Worm (Caenorhabditis elegans) whole organism, L2 larva: ENCODE data around the gene C25E10.5.

ENCODE experiments used
- F13H6.1 ChIP-seq: sonication (generic microtip); optimal IDR thresholded peaks from 2 replicates; lab custom pipeline; 2016; ENCODE audit warnings: missing genetic modification characterization, missing compliant biosample characterization
- R02D3.7 ChIP-seq: fragments of 150-350 bp; optimal IDR thresholded peaks from 2 replicates; lab custom pipeline; 2014; ENCODE audit warnings: missing biosample characterization, missing genetic modification characterization
- Y55F3AM.14 ChIP-seq: fragments of 200-800 bp; sonication (Bioruptor generic); optimal IDR thresholded peaks from 2 replicates; lab custom pipeline; 2018; ENCODE audit warnings: mild to moderate bottlenecking, missing genetic modification characterization, missing compliant biosample characterization
- ZK546.5 ChIP-seq: sonication (generic microtip); optimal IDR thresholded peaks from 2 replicates; lab custom pipeline; 2017; ENCODE audit warnings: missing biosample characterization, missing genetic modification characterization
- alr-1 ChIP-seq: fragments of 150-350 bp; optimal IDR thresholded peaks from 2 replicates; lab custom pipeline; 2014; ENCODE audit warnings: missing biosample characterization, missing genetic modification characterization
- blmp-1 ChIP-seq: sonication (generic microtip); optimal IDR thresholded peaks from 2 replicates; lab custom pipeline; 2017; ENCODE audit warnings: missing genetic modification characterization, mild to moderate bottlenecking, missing compliant biosample characterization, antibody characterized with exemption, moderate library complexity; ENCODE audit not compliant: insufficient read depth
- ceh-16 ChIP-seq: fragments of 150-350 bp; optimal IDR thresholded peaks from 2 replicates; lab custom pipeline; 2014; ENCODE audit warnings: missing biosample characterization, missing genetic modification characterization
- crh-2 ChIP-seq: sonication (generic microtip); optimal IDR thresholded peaks from 2 replicates; lab custom pipeline; 2017; ENCODE audit warnings: missing biosample characterization, missing genetic modification characterization
- elt-1 ChIP-seq: fragments of 150-350 bp; optimal IDR thresholded peaks from 2 replicates; lab custom pipeline; 2014; ENCODE audit warnings: missing biosample characterization, missing genetic modification characterization
- fos-1 ChIP-seq: fragments of 150-350 bp; optimal IDR thresholded peaks from 2 replicates; lab custom pipeline; 2014; ENCODE audit warnings: missing biosample characterization, missing genetic modification characterization
- gmeb-1 ChIP-seq: fragments of 150-350 bp; optimal IDR thresholded peaks from 2 replicates; lab custom pipeline; 2014; ENCODE audit warnings: missing biosample characterization, missing genetic modification characterization
- lin-11 ChIP-seq: fragments of 150-350 bp; sonication (generic microtip); optimal IDR thresholded peaks from 2 replicates; lab custom pipeline; 2014; ENCODE audit warnings: missing biosample characterization, missing genetic modification characterization, inconsistent platforms, mixed read lengths
- lin-13 ChIP-seq: fragments of 150-350 bp; optimal IDR thresholded peaks from 2 replicates; lab custom pipeline; 2014; ENCODE audit warnings: missing biosample characterization, missing genetic modification reagents, missing genetic modification characterization
- lin-39 ChIP-seq: fragments of 150-350 bp; optimal IDR thresholded peaks from 2 replicates; lab custom pipeline; 2014; ENCODE audit warnings: missing biosample characterization, missing genetic modification reagents, missing genetic modification characterization
- mab-5 ChIP-seq: fragments of 150-350 bp; optimal IDR thresholded peaks from 2 replicates; lab custom pipeline; 2014; ENCODE audit warnings: missing biosample characterization, missing genetic modification characterization
- mbf-1 ChIP-seq: sonication (generic microtip); optimal IDR thresholded peaks from 2 replicates; lab custom pipeline; 2017; ENCODE audit warnings: missing biosample characterization, missing genetic modification characterization
- mdl-1 ChIP-seq, 2 experiments: fragments of 150-350 bp in 1 of 2; sonication (generic microtip) in 1 of 2; optimal IDR thresholded peaks; 2 replicates each; lab custom pipeline; 2017; ENCODE audit warnings: missing biosample characterization in 2 of 2, missing genetic modification characterization in 2 of 2
- nhr-10 ChIP-seq: sonication (generic microtip); optimal IDR thresholded peaks from 2 replicates; lab custom pipeline; 2017; ENCODE audit warnings: missing biosample characterization, missing genetic modification characterization
- nhr-11 ChIP-seq: fragments of 150-350 bp; optimal IDR thresholded peaks from 2 replicates; lab custom pipeline; 2014; ENCODE audit warnings: missing biosample characterization, missing genetic modification characterization
- nhr-129 ChIP-seq: fragments of 150-350 bp; optimal IDR thresholded peaks from 2 replicates; lab custom pipeline; 2014; ENCODE audit warnings: missing biosample characterization, missing genetic modification characterization
- nhr-23 ChIP-seq: fragments of 150-350 bp; optimal IDR thresholded peaks from 2 replicates; lab custom pipeline; 2014; ENCODE audit warnings: missing biosample characterization, missing genetic modification reagents, missing genetic modification characterization
- nhr-237 ChIP-seq: fragments of 150-350 bp; optimal IDR thresholded peaks from 2 replicates; lab custom pipeline; 2014; ENCODE audit warnings: missing biosample characterization, missing genetic modification characterization
- nhr-6 ChIP-seq: fragments of 150-350 bp; optimal IDR thresholded peaks from 2 replicates; lab custom pipeline; 2014; ENCODE audit warnings: missing biosample characterization, missing genetic modification characterization
- nhr-77 ChIP-seq: fragments of 150-350 bp; optimal IDR thresholded peaks from 2 replicates; lab custom pipeline; 2014; ENCODE audit warnings: missing biosample characterization, missing genetic modification characterization
- peb-1 ChIP-seq: fragments of 150-350 bp; optimal IDR thresholded peaks from 2 replicates; lab custom pipeline; 2014; ENCODE audit warnings: missing biosample characterization, missing genetic modification characterization
- sem-4 ChIP-seq: fragments of 150-350 bp; optimal IDR thresholded peaks from 2 replicates; lab custom pipeline; 2014; ENCODE audit warnings: missing biosample characterization, missing genetic modification reagents, missing genetic modification characterization
- skn-1 ChIP-seq: sonication (generic microtip); optimal IDR thresholded peaks from 2 replicates; lab custom pipeline; 2017; ENCODE audit warnings: missing biosample characterization, missing genetic modification characterization
- sma-3 ChIP-seq: sonication (generic microtip); optimal IDR thresholded peaks from 2 replicates; lab custom pipeline; 2016; ENCODE audit warnings: missing genetic modification reagents, missing genetic modification characterization, missing compliant biosample characterization
- sma-9 ChIP-seq, 2 experiments: fragments of 150-350 bp in 1 of 2; sonication (generic microtip) in 1 of 2; optimal IDR thresholded peaks; 2 replicates each; lab custom pipeline; 2014 to 2016; ENCODE audit warnings: missing genetic modification characterization in 2 of 2, mild to moderate bottlenecking in 1 of 2, missing biosample characterization in 1 of 2, missing compliant biosample characterization in 1 of 2, missing genetic modification reagents in 1 of 2, moderate library complexity in 1 of 2
- snpc-4 ChIP-seq: fragments of 150-350 bp; optimal IDR thresholded peaks from 2 replicates; lab custom pipeline; 2014; ENCODE audit warnings: missing biosample characterization, missing genetic modification characterization
- unc-39 ChIP-seq: fragments of 150-350 bp; optimal IDR thresholded peaks from 2 replicates; lab custom pipeline; 2014; ENCODE audit warnings: missing biosample characterization, missing genetic modification characterization
- unc-62 ChIP-seq: fragments of 150-350 bp; optimal IDR thresholded peaks from 2 replicates; lab custom pipeline; 2014; ENCODE audit warnings: missing biosample characterization, missing genetic modification reagents, missing genetic modification characterization
- zag-1 ChIP-seq: fragments of 150-350 bp; optimal IDR thresholded peaks from 2 replicates; lab custom pipeline; 2014; ENCODE audit warnings: missing biosample characterization, missing genetic modification characterization
- ztf-1 ChIP-seq: fragments of 200-800 bp; sonication (Bioruptor generic); conservative IDR thresholded peaks from 2 replicates; pipeline ENCODE4 v1.3.6; 2022; ENCODE audit warnings: missing genetic modification characterization, missing compliant biosample characterization
- ztf-11 ChIP-seq: sonication (generic microtip); optimal IDR thresholded peaks from 2 replicates; lab custom pipeline; 2017; ENCODE audit warnings: missing biosample characterization, missing genetic modification characterization
- ztf-4 ChIP-seq: fragments of 150-350 bp; optimal IDR thresholded peaks from 2 replicates; lab custom pipeline; 2014; ENCODE audit warnings: missing biosample characterization, missing genetic modification characterization

The C25E10.5 gene

ce11 chrV:9001175-9001574, 29.2 kb upstream of the C25E10.5 start, which contains the start of gene F59E11.2:
TSS of gene F59E11.2 (plus strand) at chrV:9001475.
- no peak for TF ChIP-seq lin-39
- no peak for TF ChIP-seq ztf-11 (tag; lab: Kevin White, UChicago)
- TF ChIP-seq nhr-237 (tag; lab: Kevin White, UChicago), result no peak
- no peak for TF ChIP-seq F13H6.1 (tag; lab: Kevin White, UChicago)
- TF ChIP-seq nhr-23 (tag; lab: Kevin White, UChicago), result no peak
- no peak for TF ChIP-seq snpc-4 (tag; lab: Kevin White, UChicago)
- TF ChIP-seq, all 48 proteins: peak for 0

ce11 chrV:9003291-9003690, 27.1 kb upstream of the C25E10.5 start, which contains the start of gene srx-1:
TSS of gene srx-1 (plus strand) at chrV:9003672.
- no peak for TF ChIP-seq Y55F3AM.14 (GFP tag; lab: Kevin White, UChicago)
- TF ChIP-seq nhr-11 (tag; lab: Kevin White, UChicago), result no peak
- TF ChIP-seq ZK546.5 (tag; lab: Kevin White, UChicago), result no peak
- TF ChIP-seq sem-4 (tag; lab: Kevin White, UChicago), result no peak
- no peak for TF ChIP-seq ztf-1
- TF ChIP-seq nhr-23 (tag; lab: Kevin White, UChicago), result no peak
- no peak for TF ChIP-seq unc-39 (tag; lab: Kevin White, UChicago)
- TF ChIP-seq unc-62 (GFP tag; lab: Kevin White, UChicago), result no peak
- no peak for TF ChIP-seq lin-13 (GFP tag; lab: Kevin White, UChicago)
- TF ChIP-seq gmeb-1 (tag; lab: Kevin White, UChicago), result no peak
- no peak for TF ChIP-seq ztf-11 (tag; lab: Kevin White, UChicago)
- no peak for TF ChIP-seq crh-2
- no peak for TF ChIP-seq ztf-4 (tag; lab: Kevin White, UChicago)

ce11 chrV:9005243-9005642, 25.1 kb upstream of the C25E10.5 start, which contains the start of gene srx-3:
TSS of gene srx-3 (plus strand) at chrV:9005543.
- TF ChIP-seq nhr-23 (tag; lab: Kevin White, UChicago) (no peak), nhr-129 (tag; lab: Kevin White, UChicago) (no peak), nhr-6 (tag; lab: Kevin White, UChicago) (no peak), ztf-4 (tag; lab: Kevin White, UChicago) (no peak), sma-9 (GFP tag; optimal IDR thresholded peaks at IDR 0.05; lab: Kevin White, UChicago) (no peak), sma-9 (tag; optimal IDR thresholded peaks at IDR 0.05; lab: Kevin White, UChicago) (no peak), unc-62 (GFP tag; lab: Kevin White, UChicago) (no peak), peb-1 (tag; lab: Kevin White, UChicago) (no peak), mdl-1 (tag; optimal IDR thresholded peaks at IDR 0.05; lab: Kevin White, UChicago) (no peak), nhr-10 (tag; lab: Kevin White, UChicago) (no peak), alr-1 (tag; lab: Kevin White, UChicago) (no peak), sma-3 (GFP tag; lab: Kevin White, UChicago) (no peak), mbf-1 (tag; lab: Kevin White, UChicago) (no peak), blmp-1 (no peak), ztf-1 (no peak), ceh-16 (tag; lab: Kevin White, UChicago) (no peak), nhr-77 (no peak), crh-2 (no peak), nhr-237 (tag; lab: Kevin White, UChicago) (no peak)
- TF ChIP-seq, all 48 proteins: peak for 0

- TF ChIP-seq mab-5 (tag; lab: Kevin White, UChicago), result no peak
- TF ChIP-seq lin-11 (tag; lab: Kevin White, UChicago), result no peak
- no peak for TF ChIP-seq peb-1 (tag; lab: Kevin White, UChicago)
- TF ChIP-seq zag-1 (tag; lab: Kevin White, UChicago), result no peak
- no peak for TF ChIP-seq nhr-6 (tag; lab: Kevin White, UChicago)
- TF ChIP-seq, all 48 proteins: peak for 0
These were observed 21.2 kb upstream of the C25E10.5 start, which contains the start of gene srx-2 for ce11 chrV:9009175-9009574. TSS of gene srx-2 (plus strand) at chrV:9009475.

ce11 chrV:9013765-9014164, 16.6 kb upstream of the C25E10.5 start, which contains the start of gene srh-201:
TSS of gene srh-201 (minus strand) at chrV:9013865.
- TF ChIP-seq nhr-77 (no peak), nhr-10 (tag; lab: Kevin White, UChicago) (no peak), ztf-1 (no peak), R02D3.7 (tag; lab: Kevin White, UChicago) (no peak), sem-4 (tag; lab: Kevin White, UChicago) (no peak), fos-1 (no peak), mbf-1 (tag; lab: Kevin White, UChicago) (no peak), sma-3 (GFP tag; lab: Kevin White, UChicago) (no peak), sma-9 (GFP tag; optimal IDR thresholded peaks at IDR 0.05; lab: Kevin White, UChicago) (no peak), sma-9 (tag; optimal IDR thresholded peaks at IDR 0.05; lab: Kevin White, UChicago) (no peak), elt-1 (tag; lab: Kevin White, UChicago) (no peak), ZK546.5 (tag; lab: Kevin White, UChicago) (no peak), skn-1 (tag; lab: Kevin White, UChicago) (no peak), ztf-4 (tag; lab: Kevin White, UChicago) (no peak), unc-39 (tag; lab: Kevin White, UChicago) (no peak), blmp-1 (no peak), alr-1 (tag; lab: Kevin White, UChicago) (no peak)
- TF ChIP-seq, all 48 proteins: peak for 0
